Worm (Caenorhabditis elegans) whole organism, L1 larva: ENCODE results near the gene vha-2.

Source experiments
- C34B4.2 ChIP-seq: sonication (generic microtip); optimal IDR thresholded peaks from 2 replicates; lab custom pipeline; 2017; ENCODE audit warnings: mild to moderate bottlenecking, missing genetic modification characterization, missing compliant biosample characterization
- Y116A8C.19 ChIP-seq: sonication (generic microtip); optimal IDR thresholded peaks from 2 replicates; lab custom pipeline; 2016; ENCODE audit warnings: missing compliant biosample characterization, missing genetic modification characterization, borderline replicate concordance
- aly-2 ChIP-seq: fragments of 150-350 bp; optimal IDR thresholded peaks from 2 replicates; lab custom pipeline; 2014; ENCODE audit warnings: missing biosample characterization, missing genetic modification characterization
- blmp-1 ChIP-seq: fragments of 150-350 bp; optimal IDR thresholded peaks from 2 replicates; lab custom pipeline; 2014; ENCODE audit warnings: missing biosample characterization, missing genetic modification characterization
- ceh-8 ChIP-seq: fragments of 200-800 bp; sonication (Bioruptor generic); optimal IDR thresholded peaks from 2 replicates; lab custom pipeline; 2018; ENCODE audit warnings: mild to moderate bottlenecking, missing genetic modification characterization, moderate library complexity, missing compliant biosample characterization
- ceh-82 ChIP-seq, 3 experiments: fragments of 150-350 bp in 1 of 3; sonication (generic microtip) in 2 of 3; optimal IDR thresholded peaks; 2 replicates each; lab custom pipeline; 2014 to 2017; ENCODE audit warnings: missing biosample characterization in 3 of 3, missing genetic modification characterization in 3 of 3
- ceh-90 ChIP-seq: sonication (generic microtip); optimal IDR thresholded peaks from 2 replicates; lab custom pipeline; 2016; ENCODE audit warnings: missing genetic modification characterization, missing compliant biosample characterization
- ces-1 ChIP-seq: fragments of 150-350 bp; optimal IDR thresholded peaks from 2 replicates; lab custom pipeline; 2014; ENCODE audit warnings: missing biosample characterization, missing genetic modification reagents, missing genetic modification characterization
- dpl-1 ChIP-seq, 3 experiments: fragments of 150-350 bp in 2 of 3; sonication (generic microtip) in 1 of 3; optimal IDR thresholded peaks; 2 replicates each; lab custom pipeline; 2014 to 2017; ENCODE audit warnings: missing biosample characterization in 3 of 3, missing genetic modification characterization in 3 of 3, missing genetic modification reagents in 3 of 3
- efl-1 ChIP-seq, 4 experiments: fragments of 150-350 bp; optimal IDR thresholded peaks in 3 of 4; peaks in 1 of 4; 1 replicate in 1 of 4; 2 replicates in 3 of 4; lab custom pipeline; 2014; ENCODE audit warnings: missing biosample characterization in 2 of 4, missing genetic modification characterization in 2 of 4, missing genetic modification reagents in 2 of 4
- elt-2 ChIP-seq: sonication (generic microtip); optimal IDR thresholded peaks from 2 replicates; lab custom pipeline; 2016; ENCODE audit warnings: missing genetic modification characterization, mild to moderate bottlenecking, inconsistent platforms, missing compliant biosample characterization, missing genetic modification reagents
- elt-3 ChIP-seq, 6 experiments: fragments of 150-350 bp in 1 of 6; sonication (generic microtip); optimal IDR thresholded peaks; 2 replicates each; lab custom pipeline; 2017 to 2018; ENCODE audit warnings: missing biosample characterization in 6 of 6, missing genetic modification characterization in 6 of 6, inconsistent platforms in 1 of 6
- ets-5 ChIP-seq: fragments of 200-800 bp; sonication (Bioruptor generic); IDR thresholded peaks from 2 replicates; pipeline ENCODE4 v1.3.6; 2022; ENCODE audit warnings: missing genetic modification characterization, missing compliant biosample characterization
- fkh-4 ChIP-seq: sonication (generic microtip); optimal IDR thresholded peaks from 2 replicates; lab custom pipeline; 2016; ENCODE audit warnings: missing compliant biosample characterization, missing genetic modification characterization, borderline replicate concordance
- fos-1 ChIP-seq: fragments of 150-350 bp; optimal IDR thresholded peaks from 2 replicates; lab custom pipeline; 2014; ENCODE audit warnings: missing biosample characterization, missing genetic modification characterization
- grh-1 ChIP-seq: fragments of 200-800 bp; sonication (Bioruptor generic); IDR thresholded peaks from 2 replicates; pipeline ENCODE4 v1.3.6; 2022; ENCODE audit warnings: missing genetic modification reagents, missing genetic modification characterization, missing compliant biosample characterization
- hlh-17 ChIP-seq: fragments of 200-800 bp; sonication (Bioruptor generic); optimal IDR thresholded peaks from 2 replicates; lab custom pipeline; 2018; ENCODE audit warnings: missing genetic modification characterization, mild to moderate bottlenecking, missing compliant biosample characterization, moderate library complexity, borderline replicate concordance
- hlh-4 ChIP-seq: sonication (generic microtip); optimal IDR thresholded peaks from 2 replicates; lab custom pipeline; 2016; ENCODE audit warnings: mild to moderate bottlenecking, missing genetic modification characterization, missing compliant biosample characterization
- irx-1 ChIP-seq: sonication (generic microtip); optimal IDR thresholded peaks from 2 replicates; lab custom pipeline; 2016; ENCODE audit warnings: missing genetic modification characterization, missing compliant biosample characterization
- lin-35 ChIP-seq, 2 experiments: fragments of 150-350 bp; optimal IDR thresholded peaks; 2 replicates each; lab custom pipeline; 2014; ENCODE audit warnings: missing biosample characterization in 2 of 2, missing genetic modification characterization in 2 of 2, missing genetic modification reagents in 2 of 2
- lin-39 ChIP-seq: fragments of 150-350 bp; optimal IDR thresholded peaks from 2 replicates; lab custom pipeline; 2014; ENCODE audit warnings: missing biosample characterization, missing genetic modification reagents, missing genetic modification characterization
- mab-9 ChIP-seq: fragments of 200-800 bp; sonication (Bioruptor generic); IDR thresholded peaks from 2 replicates; pipeline ENCODE4 v1.3.6; 2022; ENCODE audit warnings: missing genetic modification reagents, missing genetic modification characterization, missing compliant biosample characterization
- mdl-1 ChIP-seq, 2 experiments: fragments of 150-350 bp; optimal IDR thresholded peaks; 2 replicates each; lab custom pipeline; 2014 to 2017; ENCODE audit warnings: missing biosample characterization in 2 of 2, missing genetic modification characterization in 2 of 2, inconsistent platforms in 1 of 2
- nhr-11 ChIP-seq: fragments of 150-350 bp; optimal IDR thresholded peaks from 2 replicates; lab custom pipeline; 2014; ENCODE audit warnings: missing biosample characterization, missing genetic modification characterization
- nhr-20 ChIP-seq: sonication (generic microtip); optimal IDR thresholded peaks from 2 replicates; lab custom pipeline; 2016; ENCODE audit warnings: mild to moderate bottlenecking, missing genetic modification characterization, missing compliant biosample characterization
- nhr-237 ChIP-seq: fragments of 150-350 bp; optimal IDR thresholded peaks from 2 replicates; lab custom pipeline; 2014; ENCODE audit warnings: missing biosample characterization, missing genetic modification characterization
- nhr-28 ChIP-seq: fragments of 150-350 bp; optimal IDR thresholded peaks from 2 replicates; lab custom pipeline; 2014; ENCODE audit warnings: missing biosample characterization, missing genetic modification characterization
- nhr-71 ChIP-seq: sonication (generic microtip); optimal IDR thresholded peaks from 2 replicates; lab custom pipeline; 2016; ENCODE audit warnings: mild to moderate bottlenecking, missing genetic modification characterization, moderate library complexity, missing compliant biosample characterization
- nhr-77 ChIP-seq: fragments of 150-350 bp; optimal IDR thresholded peaks from 2 replicates; lab custom pipeline; 2014; ENCODE audit warnings: missing biosample characterization, missing genetic modification characterization
- nhr-85 ChIP-seq: sonication (generic microtip); peaks from one replicate; lab custom pipeline; 2016; ENCODE audit warnings: missing genetic modification characterization, inconsistent platforms, missing compliant biosample characterization
- pag-3 ChIP-seq: sonication (generic microtip); optimal IDR thresholded peaks from 2 replicates; lab custom pipeline; 2017; ENCODE audit warnings: missing genetic modification characterization, mild to moderate bottlenecking, missing compliant biosample characterization, antibody characterized with exemption, borderline replicate concordance; ENCODE audit not compliant: insufficient read depth
- pax-3 ChIP-seq: fragments of 200-800 bp; sonication (Bioruptor generic); optimal IDR thresholded peaks from 2 replicates; lab custom pipeline; 2018; ENCODE audit warnings: mild to moderate bottlenecking, missing genetic modification characterization, moderate library complexity, missing compliant biosample characterization
- pqm-1 ChIP-seq: sonication (generic microtip); optimal IDR thresholded peaks from 3 replicates; lab custom pipeline; 2017; ENCODE audit warnings: missing biosample characterization, missing genetic modification characterization
- skn-1 ChIP-seq: fragments of 150-350 bp; optimal IDR thresholded peaks from 2 replicates; lab custom pipeline; 2014; ENCODE audit warnings: missing biosample characterization, missing genetic modification characterization
- unc-130 ChIP-seq: fragments of 150-350 bp; optimal IDR thresholded peaks from 2 replicates; lab custom pipeline; 2017; ENCODE audit warnings: missing biosample characterization, missing genetic modification characterization, inconsistent platforms
- unc-62 ChIP-seq: fragments of 150-350 bp; optimal IDR thresholded peaks from 2 replicates; lab custom pipeline; 2014; ENCODE audit warnings: missing biosample characterization, missing genetic modification reagents, missing genetic modification characterization
- vab-15 ChIP-seq: sonication (generic microtip); optimal IDR thresholded peaks from 2 replicates; lab custom pipeline; 2017; ENCODE audit warnings: missing genotype, mild to moderate bottlenecking, missing genetic modification characterization, missing compliant biosample characterization
- zag-1 ChIP-seq: fragments of 150-350 bp; optimal IDR thresholded peaks from 2 replicates; lab custom pipeline; 2014; ENCODE audit warnings: missing biosample characterization, missing genetic modification characterization
- ztf-11 ChIP-seq, 2 experiments: sonication (generic microtip); optimal IDR thresholded peaks; 2 replicates each; lab custom pipeline; 2016 to 2017; ENCODE audit warnings: missing genetic modification characterization in 2 of 2, missing biosample characterization in 1 of 2, missing compliant biosample characterization in 1 of 2

Gene vha-2

ce11 chrIII:9808179-9808578, 26.2 kb downstream of the vha-2 start, which contains the start of gene gtap-2 (continued):
- peak; percentile 61 for TF ChIP-seq pax-3
- no peak for TF ChIP-seq nhr-85 (tag; lab: Kevin White, UChicago)
- TF ChIP-seq zag-1 (tag; lab: Kevin White, UChicago), result no peak
- no peak for TF ChIP-seq aly-2 (tag; lab: Kevin White, UChicago)
- TF ChIP-seq grh-1 (GFP tag; lab: Robert Waterston, UW), result no peak
- no peak for TF ChIP-seq mdl-1 (tag; optimal IDR thresholded peaks at IDR 0.05; lab: Kevin White, UChicago)
- TF ChIP-seq fkh-4, result no peak
- no peak for TF ChIP-seq mab-9 (GFP tag; lab: Robert Waterston, UW)
- TF ChIP-seq unc-62 (GFP tag; lab: Kevin White, UChicago), result no peak
- no peak for TF ChIP-seq blmp-1
- no peak for TF ChIP-seq elt-2 (tag; lab: Kevin White, UChicago)
- TF ChIP-seq dpl-1 (GFP tag; optimal IDR thresholded peaks at IDR 0.05; lab: Kevin White, UChicago), result peak in 1 of 3 experiments; percentile 37
- TF ChIP-seq hlh-17, result no peak
- no peak for TF ChIP-seq ces-1 (GFP tag; lab: Kevin White, UChicago)
- TF ChIP-seq hlh-4, result no peak
- TF ChIP-seq C34B4.2 (tag; lab: Kevin White, UChicago), result no peak
- TF ChIP-seq nhr-77, result no peak
- TF ChIP-seq vab-15 (tag; lab: Kevin White, UChicago), result no peak
- TF ChIP-seq unc-130 (tag; lab: Kevin White, UChicago), result no peak
- no peak for TF ChIP-seq pag-3 (tag; lab: Kevin White, UChicago)
- no peak for TF ChIP-seq ceh-82 (tag; optimal IDR thresholded peaks at IDR 0.05; lab: Kevin White, UChicago)
- no peak for TF ChIP-seq nhr-11 (tag; lab: Kevin White, UChicago)
- TF ChIP-seq ceh-8, result no peak
- peak; percentile 8 to 29 for TF ChIP-seq lin-35 (GFP tag; optimal IDR thresholded peaks at IDR 0.05; lab: Kevin White, UChicago)
- TF ChIP-seq pqm-1 (tag; lab: Kevin White, UChicago), result no peak
- TF ChIP-seq nhr-28 (tag; lab: Kevin White, UChicago), result no peak
- TF ChIP-seq skn-1 (tag; lab: Kevin White, UChicago), result peak; percentile 33
- no peak for TF ChIP-seq elt-3 (tag; optimal IDR thresholded peaks at IDR 0.05; lab: Kevin White, UChicago)
- peak; percentile 17 to 27 for TF ChIP-seq efl-1 (optimal IDR thresholded peaks at IDR 0.05; lab: Kevin White, UChicago)
- TF ChIP-seq efl-1 (GFP tag; optimal IDR thresholded peaks at IDR 0.05 in 1 of 2; lab: Kevin White, UChicago), result no peak
- no peak for TF ChIP-seq lin-39 (tag; lab: Kevin White, UChicago)
- TF ChIP-seq ets-5 (GFP tag; lab: Robert Waterston, UW), result no peak
- TF ChIP-seq ztf-11 (tag; optimal IDR thresholded peaks at IDR 0.05; lab: Kevin White, UChicago), result no peak
- no peak for TF ChIP-seq Y116A8C.19
- no peak for TF ChIP-seq irx-1 (tag; lab: Kevin White, UChicago)
- TF ChIP-seq nhr-20, result peak; percentile 12
- TF ChIP-seq ceh-90 (tag; lab: Kevin White, UChicago), result peak; percentile 55
- no peak for TF ChIP-seq fos-1 (tag; lab: Kevin White, UChicago)
- TF ChIP-seq, all 84 proteins: peak for 23

- no peak for TF ChIP-seq nhr-28 (tag; lab: Kevin White, UChicago)
- TF ChIP-seq hlh-4, result no peak
- no peak for TF ChIP-seq ets-5 (GFP tag; lab: Robert Waterston, UW)
- TF ChIP-seq nhr-20, result no peak
- TF ChIP-seq nhr-237 (tag; lab: Kevin White, UChicago), result no peak
- TF ChIP-seq blmp-1, result no peak
- TF ChIP-seq pag-3 (tag; lab: Kevin White, UChicago), result no peak
- TF ChIP-seq nhr-71 (tag; lab: Kevin White, UChicago), result no peak
These were observed 31.2 kb downstream of the vha-2 start, which contains the start of gene ZK632.14 for ce11 chrIII:9813146-9813545. TSS of gene ZK632.14 (plus strand) at chrIII:9813446.
